Worm (Caenorhabditis elegans): ENCODE results near the gene fbxc-55.

The fbxc-55 gene

DNA sequence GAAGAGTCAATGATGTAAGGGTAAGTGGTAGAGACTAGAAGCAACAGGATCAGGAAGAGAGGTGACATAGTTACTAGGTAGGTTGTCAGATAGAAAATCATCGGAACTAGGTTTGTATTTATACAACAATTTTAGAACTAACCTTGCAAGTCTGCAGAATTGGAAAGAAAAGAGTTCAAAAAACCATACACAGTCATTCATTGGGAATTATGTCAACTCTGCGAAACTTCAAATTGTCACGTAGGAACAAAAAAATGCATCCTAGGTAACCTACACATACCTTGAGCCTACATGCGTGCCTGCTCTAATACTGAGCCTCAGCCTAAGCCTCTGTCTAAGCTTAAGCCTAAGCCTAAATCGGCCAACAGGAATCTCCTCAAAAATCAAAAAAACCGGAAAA, 43.6 kb downstream of the fbxc-55 start, which contains the start of gene ins-19:
ins-19 (minus strand) TSS at position 101 of the 400 bp plus-strand sequence.
- no peak for TF ChIP-seq unc-62 (GFP tag; optimal IDR thresholded peaks at IDR 0.05)

DNA sequence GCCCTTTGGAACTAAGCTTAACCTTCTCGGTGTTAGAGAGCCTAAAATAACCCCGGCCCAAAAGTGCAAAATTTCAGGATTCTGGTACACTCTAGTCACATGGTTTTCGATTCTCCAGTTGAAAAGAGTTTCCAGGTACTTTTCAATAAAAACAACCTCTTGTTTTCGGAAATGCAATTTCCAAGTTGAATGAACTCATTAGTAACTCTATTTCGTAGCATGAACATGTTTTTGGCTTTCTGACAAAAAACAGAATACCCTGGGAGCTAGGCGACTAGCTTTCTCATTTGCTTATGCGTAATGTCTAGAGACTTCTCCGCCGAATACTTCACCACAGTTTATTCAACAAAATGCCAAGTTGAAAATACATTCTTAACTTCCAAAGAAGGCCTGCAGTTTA, 46.8 kb downstream of the fbxc-55 start, which contains the start of gene srh-71:
srh-71 (plus strand) TSS at position 301 of the 400 bp plus-strand sequence.
- TF ChIP-seq unc-62 (GFP tag; optimal IDR thresholded peaks at IDR 0.05), result no peak

DNA sequence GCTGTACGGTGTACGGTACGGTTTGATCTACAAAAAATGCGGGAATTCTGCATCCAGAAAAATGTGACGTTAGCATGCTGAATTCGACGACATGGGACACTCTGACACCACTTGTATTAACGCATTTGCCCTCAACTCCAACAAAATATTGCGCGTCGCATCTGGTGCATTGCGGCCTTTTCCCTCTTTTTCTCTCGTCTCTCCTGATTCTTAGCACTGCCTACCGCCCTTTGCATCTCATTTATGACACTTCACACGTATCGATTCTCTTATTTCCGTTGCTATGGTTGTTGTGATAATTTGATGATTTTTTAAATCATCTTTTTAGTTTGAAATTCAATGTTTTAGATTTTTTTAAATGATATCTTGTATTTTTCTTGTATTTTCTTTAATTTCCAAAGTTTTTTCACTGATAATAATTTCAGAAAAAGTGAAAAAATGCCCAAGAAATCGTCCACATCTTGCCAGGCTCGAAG, 51.0 kb downstream of the fbxc-55 start, which contains the start of gene T10D4.6:
T10D4.6 (plus strand) TSS at position 426 of the 476 bp plus-strand sequence.
- TF ChIP-seq unc-62 (GFP tag; optimal IDR thresholded peaks at IDR 0.05), result no peak

Measured in whole organism, dauer.